Worm (Caenorhabditis elegans): ENCODE data around the gene mfsd-8.

- no peak for TF ChIP-seq ztf-11 (tag; optimal IDR thresholded peaks at IDR 0.05)
- no peak for TF ChIP-seq ama-1 (optimal IDR thresholded peaks at IDR 0.05)
- no peak for TF ChIP-seq egl-27 (tag; optimal IDR thresholded peaks at IDR 0.05)
- TF ChIP-seq fkh-10 (GFP tag; optimal IDR thresholded peaks at IDR 0.05) = no peak
- TF ChIP-seq lin-39 (tag; optimal IDR thresholded peaks at IDR 0.05) = no peak
- no peak for TF ChIP-seq jun-1 (tag; optimal IDR thresholded peaks at IDR 0.05)
Observed at ce11 chrIII:3258306-3258705, 23.8 kb upstream of the mfsd-8 start, which contains the start of gene nspg-7.2.
